Fruit fly (Drosophila melanogaster) whole organism, prepupa: Measurements from ENCODE around the gene olf413.

Experiments used
- Blimp-1 ChIP-seq: fragments of 200-800 bp; sonication (Bioruptor generic); optimal IDR thresholded peaks from 3 replicates; lab custom pipeline; 2017; ENCODE audit warnings: missing biosample characterization, missing genetic modification characterization, mild to moderate bottlenecking, moderate library complexity, missing genetic modification reagents
- CG10631 ChIP-seq: fragments of 200-800 bp; sonication (Bioruptor generic); optimal IDR thresholded peaks from 2 replicates; lab custom pipeline; 2016; ENCODE audit warnings: missing biosample characterization, missing genetic modification characterization
- CG11762 ChIP-seq: fragments of 200-800 bp; sonication (Bioruptor generic); optimal IDR thresholded peaks from 3 replicates; lab custom pipeline; 2016; ENCODE audit warnings: missing biosample characterization, missing genetic modification characterization; ENCODE audit not compliant: insufficient read depth
- CG15336 ChIP-seq: fragments of 200-800 bp; sonication (Bioruptor generic); IDR thresholded peaks from 2 replicates; pipeline ENCODE4 v1.3.6; 2022; ENCODE audit warnings: missing biosample characterization, missing genetic modification characterization
- CG1621 ChIP-seq: fragments of 200-800 bp; sonication (Bioruptor generic); optimal IDR thresholded peaks from 3 replicates; lab custom pipeline; 2018; ENCODE audit warnings: missing biosample characterization, mild to moderate bottlenecking, missing genetic modification characterization
- CG31627 ChIP-seq: fragments of 200-800 bp; sonication (Bioruptor generic); optimal IDR thresholded peaks from 3 replicates; lab custom pipeline; 2016; ENCODE audit warnings: missing biosample characterization, missing genetic modification characterization
- CG32006 ChIP-seq: fragments of 200-800 bp; sonication (Bioruptor generic); optimal IDR thresholded peaks from 3 replicates; lab custom pipeline; 2017; ENCODE audit warnings: missing biosample characterization, mild to moderate bottlenecking, missing genetic modification characterization
- CG34406 ChIP-seq: fragments of 200-800 bp; sonication (Bioruptor generic); optimal IDR thresholded peaks from 3 replicates; lab custom pipeline; 2016; ENCODE audit warnings: missing biosample characterization, missing genetic modification characterization
- CG3919 ChIP-seq: fragments of 200-800 bp; sonication (Bioruptor generic); optimal IDR thresholded peaks from 3 replicates; lab custom pipeline; 2016; ENCODE audit warnings: missing biosample characterization, missing genetic modification characterization
- CG4318 ChIP-seq: fragments of 200-800 bp; sonication (Bioruptor generic); optimal IDR thresholded peaks from 3 replicates; lab custom pipeline; 2017; ENCODE audit warnings: missing biosample characterization, mild to moderate bottlenecking, missing genetic modification characterization
- CG6276 ChIP-seq: fragments of 200-800 bp; sonication (Bioruptor generic); optimal IDR thresholded peaks from 2 replicates; lab custom pipeline; 2017; ENCODE audit warnings: missing biosample characterization, mild to moderate bottlenecking, missing genetic modification characterization
- CG6808 ChIP-seq: fragments of 200-800 bp; sonication (Bioruptor generic); optimal IDR thresholded peaks from 3 replicates; lab custom pipeline; 2017; ENCODE audit warnings: missing biosample characterization, missing genetic modification characterization, mild to moderate bottlenecking, moderate library complexity, missing genetic modification reagents
- CG6854 ChIP-seq: fragments of 200-800 bp; sonication (Bioruptor generic); optimal IDR thresholded peaks from 2 replicates; lab custom pipeline; 2017; ENCODE audit warnings: missing biosample characterization, mild to moderate bottlenecking, missing genetic modification characterization
- CG7368 ChIP-seq: fragments of 200-800 bp; sonication (Bioruptor generic); optimal IDR thresholded peaks from 3 replicates; lab custom pipeline; 2016; ENCODE audit warnings: missing biosample characterization, missing genetic modification characterization
- CG8119 ChIP-seq: fragments of 200-800 bp; sonication (Bioruptor generic); IDR thresholded peaks from 3 replicates; pipeline ENCODE4 v1.3.6; 2022; ENCODE audit warnings: missing biosample characterization, missing genetic modification characterization
- CG8319 ChIP-seq: fragments of 200-800 bp; sonication (Bioruptor generic); optimal IDR thresholded peaks from 3 replicates; lab custom pipeline; 2016; ENCODE audit warnings: missing biosample characterization, missing genetic modification characterization
- CG8632 ChIP-seq: fragments of 200-800 bp; sonication (Bioruptor generic); optimal IDR thresholded peaks from 3 replicates; lab custom pipeline; 2016; ENCODE audit warnings: missing biosample characterization, missing genetic modification characterization
- Eip75B ChIP-seq: fragments of 200-800 bp; sonication (Bioruptor generic); optimal IDR thresholded peaks from 3 replicates; lab custom pipeline; 2016; ENCODE audit warnings: missing biosample characterization, missing genetic modification characterization
- Eip78C ChIP-seq: fragments of 200-800 bp; sonication (Bioruptor generic); peaks from one replicate; lab custom pipeline; 2016; ENCODE audit warnings: missing biosample characterization, missing genetic modification characterization
- Ets21C ChIP-seq: fragments of 200-800 bp; sonication (Bioruptor generic); optimal IDR thresholded peaks from 3 replicates; lab custom pipeline; 2016; ENCODE audit warnings: missing biosample characterization, missing genetic modification characterization
- Gug ChIP-seq: fragments of 200-800 bp; sonication (Bioruptor generic); IDR thresholded peaks from 2 replicates; pipeline ENCODE4 v1.3.6; 2022; ENCODE audit warnings: missing biosample characterization, missing genetic modification characterization
- Hr39 ChIP-seq: fragments of 200-800 bp; sonication (Bioruptor generic); optimal IDR thresholded peaks from 2 replicates; lab custom pipeline; 2016; ENCODE audit warnings: missing biosample characterization, missing genetic modification characterization
- Hr4 ChIP-seq: fragments of 200-800 bp; sonication (Bioruptor generic); optimal IDR thresholded peaks from 3 replicates; lab custom pipeline; 2016; ENCODE audit warnings: missing biosample characterization, missing genetic modification characterization
- Met ChIP-seq: fragments of 200-800 bp; sonication (Bioruptor generic); optimal IDR thresholded peaks from 3 replicates; lab custom pipeline; 2016; ENCODE audit warnings: missing biosample characterization, missing genetic modification characterization
- OdsH ChIP-seq: fragments of 200-800 bp; sonication (Bioruptor generic); optimal IDR thresholded peaks from 3 replicates; lab custom pipeline; 2016; ENCODE audit warnings: missing biosample characterization, missing genetic modification characterization
- Smox ChIP-seq: fragments of 200-800 bp; sonication (Bioruptor generic); optimal IDR thresholded peaks from 3 replicates; lab custom pipeline; 2016; ENCODE audit warnings: missing biosample characterization, missing genetic modification characterization
- Sox14 ChIP-seq: fragments of 200-800 bp; sonication (Bioruptor generic); optimal IDR thresholded peaks from 3 replicates; lab custom pipeline; 2016; ENCODE audit warnings: missing biosample characterization, missing genetic modification characterization
- Sox15 ChIP-seq: fragments of 200-800 bp; sonication (Bioruptor generic); optimal IDR thresholded peaks from 3 replicates; lab custom pipeline; 2016; ENCODE audit warnings: missing biosample characterization, missing genetic modification characterization
- achi ChIP-seq: fragments of 200-800 bp; sonication (Bioruptor generic); optimal IDR thresholded peaks from 3 replicates; lab custom pipeline; 2016; ENCODE audit warnings: missing biosample characterization, missing genetic modification characterization
- dac ChIP-seq: fragments of 200-800 bp; sonication (Bioruptor generic); optimal IDR thresholded peaks from 2 replicates; lab custom pipeline; 2017; ENCODE audit warnings: missing biosample characterization, mild to moderate bottlenecking, missing genetic modification characterization
- dsx ChIP-seq: fragments of 200-800 bp; optimal IDR thresholded peaks from 3 replicates; lab custom pipeline; 2019; ENCODE audit warnings: missing biosample characterization, mild to moderate bottlenecking, missing genetic modification characterization, moderate library complexity; ENCODE audit not compliant: poor library complexity, severe bottlenecking
- esn ChIP-seq: fragments of 200-800 bp; sonication (Bioruptor generic); optimal IDR thresholded peaks from 2 replicates; lab custom pipeline; 2016; ENCODE audit warnings: missing biosample characterization, mild to moderate bottlenecking, missing genetic modification characterization, moderate library complexity
- fd59A ChIP-seq: fragments of 200-800 bp; sonication (Bioruptor generic); optimal IDR thresholded peaks from 2 replicates; lab custom pipeline; 2017; ENCODE audit warnings: missing biosample characterization, mild to moderate bottlenecking, missing genetic modification characterization, missing genetic modification reagents
- fd85E ChIP-seq: fragments of 200-800 bp; sonication (Bioruptor generic); optimal IDR thresholded peaks from 3 replicates; lab custom pipeline; 2016; ENCODE audit warnings: missing biosample characterization, missing genetic modification characterization
- fkh ChIP-seq: fragments of 200-800 bp; sonication (Bioruptor generic); optimal IDR thresholded peaks from 3 replicates; lab custom pipeline; 2017; ENCODE audit warnings: missing biosample characterization, mild to moderate bottlenecking, missing genetic modification characterization, moderate library complexity
- lz ChIP-seq: fragments of 200-800 bp; sonication (Bioruptor generic); optimal IDR thresholded peaks from 3 replicates; lab custom pipeline; 2016; ENCODE audit warnings: missing biosample characterization, missing genetic modification characterization
- net ChIP-seq: fragments of 200-800 bp; sonication (Bioruptor generic); optimal IDR thresholded peaks from 3 replicates; lab custom pipeline; 2016; ENCODE audit warnings: missing biosample characterization, missing genetic modification characterization
- salr ChIP-seq, 2 experiments: fragments of 200-800 bp; sonication (Bioruptor generic); optimal IDR thresholded peaks; 3 replicates each; lab custom pipeline; 2016 to 2018; ENCODE audit warnings: missing biosample characterization in 2 of 2, missing genetic modification characterization in 2 of 2, mild to moderate bottlenecking in 1 of 2
- ss ChIP-seq, 2 experiments: fragments of 200-800 bp; sonication (Bioruptor generic); optimal IDR thresholded peaks; 2 replicates in 1 of 2; 3 replicates in 1 of 2; lab custom pipeline; 2017 to 2018; ENCODE audit warnings: mild to moderate bottlenecking in 2 of 2, missing biosample characterization in 2 of 2, missing genetic modification characterization in 2 of 2, moderate library complexity in 1 of 2
- svp ChIP-seq: fragments of 200-800 bp; sonication (Bioruptor generic); peaks from one replicate; lab custom pipeline; 2016; ENCODE audit warnings: missing biosample characterization, missing genetic modification characterization
- vri ChIP-seq: fragments of 200-800 bp; sonication (Bioruptor generic); optimal IDR thresholded peaks from 3 replicates; lab custom pipeline; 2016; ENCODE audit warnings: missing biosample characterization, mild to moderate bottlenecking, missing genetic modification characterization

olf413 gene

DNA sequence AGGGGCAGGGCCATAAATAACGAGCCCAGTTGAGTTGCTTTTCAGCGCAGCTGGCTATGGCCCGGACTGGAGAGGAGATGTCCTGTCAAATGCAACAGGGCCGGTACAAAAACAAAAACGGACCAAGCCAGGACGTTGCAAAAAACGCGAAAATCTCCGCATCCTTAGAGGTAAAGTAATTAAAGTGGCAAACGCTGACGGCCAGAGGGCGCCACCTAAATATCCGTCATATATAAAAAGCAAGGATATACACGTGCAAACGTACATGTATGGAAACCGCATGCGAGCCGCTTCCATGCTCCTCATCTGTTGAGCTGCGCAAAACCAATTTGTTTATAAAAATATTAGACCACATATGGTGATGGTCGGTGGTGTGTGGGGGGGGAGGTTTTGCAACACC lies 78.8 kb downstream of the olf413 start:
- TF ChIP-seq CG11762 (GFP tag; lab: Kevin White, UChicago) (no peak), Eip75B (GFP tag; lab: Kevin White, UChicago) (no peak), svp (no peak), CG34406 (GFP tag; lab: Kevin White, UChicago) (no peak), CG15336 (GFP tag; lab: Robert Waterston, UW) (no peak), CG31627 (no peak), CG4318 (no peak), CG32006 (GFP tag; lab: Kevin White, UChicago) (no peak), Ets21C (GFP tag; lab: Kevin White, UChicago) (no peak)

- peak; percentile 24 for TF ChIP-seq Eip78C (GFP tag; lab: Kevin White, UChicago)
- TF ChIP-seq fd85E (GFP tag; lab: Kevin White, UChicago): no peak
- TF ChIP-seq svp: peak; percentile 6
- TF ChIP-seq Gug (GFP tag; lab: Robert Waterston, UW): no peak
- TF ChIP-seq, all 60 proteins: peak for 2
Observed at dm6 chr3L:22223071-22223470, 87.2 kb downstream of the olf413 start.

DNA sequence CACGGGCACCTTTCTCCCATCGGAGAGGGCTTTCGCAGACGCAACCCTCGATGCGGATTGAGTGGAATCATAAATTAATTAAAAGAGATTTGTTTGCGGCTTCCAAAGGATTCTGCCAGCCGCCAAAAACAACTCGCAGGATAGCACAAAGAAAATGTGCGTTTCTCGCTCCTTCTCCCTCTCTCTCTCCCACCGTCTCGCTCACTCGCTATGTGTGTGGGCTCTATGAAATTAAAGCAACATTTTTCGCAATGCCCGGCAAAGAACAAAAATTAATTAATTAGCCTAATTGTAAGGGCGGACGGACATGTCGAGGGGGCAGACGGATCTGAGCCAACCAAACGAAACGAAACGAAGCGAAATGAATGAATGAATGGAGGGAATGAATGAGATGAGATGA lies 101.8 kb downstream of the olf413 start:
- TF ChIP-seq svp (peak; percentile 3), CG34406 (GFP tag; lab: Kevin White, UChicago) (no peak)
- TF ChIP-seq, all 60 proteins: peak for 1

DNA sequence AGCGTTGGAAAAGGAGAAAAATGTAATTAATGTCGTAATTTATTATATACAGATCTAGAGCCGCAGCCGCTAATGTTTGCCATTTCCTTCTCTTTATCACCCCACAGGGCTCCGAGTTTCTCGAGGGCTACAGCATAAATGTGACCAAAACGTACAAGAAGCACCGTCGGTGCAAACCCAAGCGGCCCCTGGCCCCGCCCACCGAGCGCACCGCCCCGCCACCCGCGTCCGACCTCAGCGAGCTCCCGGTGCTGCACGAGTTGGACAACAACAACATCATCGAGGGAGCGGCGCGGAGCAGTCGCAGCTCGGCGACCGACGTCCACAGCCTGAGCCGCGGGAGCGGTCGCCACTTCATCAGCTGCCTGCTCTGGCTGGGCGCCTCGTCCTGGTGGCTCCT lies 106.4 kb downstream of the olf413 start:
- TF ChIP-seq CG34406 (GFP tag; lab: Kevin White, UChicago): no peak

- peak in 1 of 2 experiments; percentile 41 for TF ChIP-seq ss (GFP tag; optimal IDR thresholded peaks at IDR 0.05; lab: Kevin White, UChicago)
- no peak for TF ChIP-seq CG15336 (GFP tag; lab: Robert Waterston, UW)
- TF ChIP-seq CG8319: peak; percentile 23
- TF ChIP-seq CG31627: peak; percentile 43
- TF ChIP-seq esn: peak; percentile 58
- TF ChIP-seq CG8119 (GFP tag; lab: Robert Waterston, UW): no peak
- no peak for TF ChIP-seq CG6808 (GFP tag; lab: Kevin White, UChicago)
- TF ChIP-seq dac (GFP tag; lab: Kevin White, UChicago): no peak
- peak; percentile 19 for TF ChIP-seq fd59A (GFP tag; lab: Kevin White, UChicago)
- TF ChIP-seq dsx: no peak
- TF ChIP-seq Hr39 (GFP tag; lab: Kevin White, UChicago): peak; percentile 37
- TF ChIP-seq Blimp-1 (GFP tag; lab: Kevin White, UChicago): no peak
- TF ChIP-seq vri (GFP tag; lab: Kevin White, UChicago): no peak
- TF ChIP-seq CG7368 (GFP tag; lab: Kevin White, UChicago): no peak
- TF ChIP-seq CG32006 (GFP tag; lab: Kevin White, UChicago): peak; percentile 53
- peak; percentile 84 for TF ChIP-seq svp
- no peak for TF ChIP-seq CG1621 (tag; lab: Kevin White, UChicago)
- no peak for TF ChIP-seq CG6854 (GFP tag; lab: Kevin White, UChicago)
- peak; percentile 27 for TF ChIP-seq Ets21C (GFP tag; lab: Kevin White, UChicago)
- TF ChIP-seq lz (GFP tag; lab: Kevin White, UChicago): peak; percentile 53
- TF ChIP-seq CG11762 (GFP tag; lab: Kevin White, UChicago): no peak
- TF ChIP-seq fkh (GFP tag; lab: Kevin White, UChicago): no peak
- no peak for TF ChIP-seq salr (GFP tag; optimal IDR thresholded peaks at IDR 0.05; lab: Kevin White, UChicago)
- TF ChIP-seq Hr4: no peak
- TF ChIP-seq Met (GFP tag; lab: Kevin White, UChicago): peak; percentile 58
- peak; percentile 61 for TF ChIP-seq Smox (GFP tag; lab: Kevin White, UChicago)
- TF ChIP-seq Eip75B (GFP tag; lab: Kevin White, UChicago): peak; percentile 50
- no peak for TF ChIP-seq CG10631 (GFP tag; lab: Kevin White, UChicago)
- TF ChIP-seq OdsH (GFP tag; lab: Kevin White, UChicago): no peak
- TF ChIP-seq CG3919 (GFP tag; lab: Kevin White, UChicago): peak; percentile 59
- no peak for TF ChIP-seq net
- peak; percentile 37 for TF ChIP-seq Sox15 (GFP tag; lab: Kevin White, UChicago)
- peak; percentile 41 for TF ChIP-seq Sox14
- TF ChIP-seq CG6276 (GFP tag; lab: Kevin White, UChicago): no peak
- no peak for TF ChIP-seq CG4318
- TF ChIP-seq achi (GFP tag; lab: Kevin White, UChicago): peak; percentile 57
- TF ChIP-seq CG8632: peak; percentile 21
Observed at dm6 chr3L:22262797-22263423, 127.0 kb downstream of the olf413 start, which contains the start of the genes Rich and Ddx1. Gene Rich, minus strand, starts transcription at chr3L:22262921. Gene Ddx1, plus strand, starts transcription at chr3L:22263369.
